Worm (Caenorhabditis elegans) whole organism, L4/young adult: ENCODE measurements around the gene gbb-1.

ENCODE experiments used
- W03F9.2 ChIP-seq: fragments of 150-350 bp; optimal IDR thresholded peaks from 2 replicates; lab custom pipeline; 2014; ENCODE audit warnings: missing biosample characterization, missing genetic modification characterization
- dao-5 ChIP-seq: sonication (generic microtip); optimal IDR thresholded peaks from 2 replicates; lab custom pipeline; 2016; ENCODE audit warnings: missing genotype, missing genetic modification characterization, moderate library complexity, missing compliant biosample characterization
- him-1 ChIP-seq: sonication (generic microtip); optimal IDR thresholded peaks from 2 replicates; lab custom pipeline; 2016; ENCODE audit warnings: missing genotype, missing genetic modification reagents, missing genetic modification characterization, missing compliant biosample characterization

ce11 chrX:3003703-3004102, 46.0 kb downstream of the gbb-1 start, which contains the start of gene Y41G9A.6:
- no peak for TF ChIP-seq dao-5 (tag; lab: Kevin White, UChicago)
- no peak for TF ChIP-seq him-1 (tag; lab: Kevin White, UChicago)
- no peak for TF ChIP-seq W03F9.2
